Fruit fly (Drosophila melanogaster) whole organism, embryonic: Measurements from ENCODE around the gene Adat1.

Experiments used
- Adf1 ChIP-seq: fragments of 200-800 bp; sonication (Bioruptor generic); IDR thresholded peaks from 2 replicates; pipeline ENCODE4 v1.3.6; 2022; ENCODE audit warnings: missing biosample characterization, missing genetic modification characterization
- Atf-2 ChIP-seq: fragments of 200-800 bp; sonication (Bioruptor generic); optimal IDR thresholded peaks from 2 replicates; lab custom pipeline; 2016; ENCODE audit warnings: missing biosample characterization, missing genetic modification characterization
- Bgb ChIP-seq: fragments of 200-800 bp; sonication (Bioruptor generic); IDR thresholded peaks from 2 replicates; pipeline ENCODE4 v1.3.6; 2022; ENCODE audit warnings: missing biosample characterization, missing genetic modification characterization; ENCODE audit not compliant: partially characterized antibody
- CG10147 ChIP-seq: fragments of 200-800 bp; sonication (Bioruptor generic); optimal IDR thresholded peaks from 2 replicates; lab custom pipeline; 2019; ENCODE audit warnings: missing biosample characterization, mild to moderate bottlenecking, missing genetic modification characterization, moderate library complexity
- CG10267 ChIP-seq: fragments of 200-800 bp; sonication (Bioruptor generic); optimal IDR thresholded peaks from 2 replicates; lab custom pipeline; 2018; ENCODE audit warnings: missing biosample characterization, mild to moderate bottlenecking, missing genetic modification characterization, moderate library complexity
- CG10431 ChIP-seq: fragments of 200-800 bp; sonication (Bioruptor generic); optimal IDR thresholded peaks from 3 replicates; lab custom pipeline; 2018; ENCODE audit warnings: missing biosample characterization, mild to moderate bottlenecking, missing genetic modification characterization
- CG11085 ChIP-seq: fragments of 200-800 bp; sonication (Bioruptor generic); IDR thresholded peaks from 2 replicates; pipeline ENCODE4 v1.3.6; 2022; ENCODE audit warnings: missing biosample characterization, missing genetic modification characterization
- CG14014 ChIP-seq: fragments of 200-800 bp; sonication (Bioruptor generic); IDR thresholded peaks from 2 replicates; pipeline ENCODE4 v1.3.6; 2022; ENCODE audit warnings: missing biosample characterization, missing genetic modification characterization
- CG14441 ChIP-seq: fragments of 200-800 bp; sonication (Bioruptor generic); IDR thresholded peaks from 2 replicates; pipeline ENCODE4 v1.3.6; 2022; ENCODE audit warnings: missing biosample characterization, missing genetic modification characterization
- CG15601 ChIP-seq: fragments of 200-800 bp; sonication (Bioruptor generic); optimal IDR thresholded peaks from 3 replicates; lab custom pipeline; 2019; ENCODE audit warnings: missing biosample characterization, mild to moderate bottlenecking, missing genetic modification characterization, moderate library complexity
- CG18011 ChIP-seq: fragments of 200-800 bp; sonication (Bioruptor generic); optimal IDR thresholded peaks from 2 replicates; lab custom pipeline; 2017; ENCODE audit warnings: missing biosample characterization, missing genetic modification characterization, mild to moderate bottlenecking, moderate library complexity, missing genotype
- CG30403 ChIP-seq: fragments of 200-800 bp; sonication (Bioruptor generic); optimal IDR thresholded peaks from 3 replicates; lab custom pipeline; 2016; ENCODE audit warnings: missing biosample characterization, missing genetic modification characterization
- CG31365 ChIP-seq: fragments of 200-800 bp; sonication (Bioruptor generic); optimal IDR thresholded peaks from 2 replicates; lab custom pipeline; 2018; ENCODE audit warnings: missing biosample characterization, mild to moderate bottlenecking, missing genetic modification characterization
- CG34224 ChIP-seq: fragments of 200-800 bp; sonication (Bioruptor generic); IDR thresholded peaks from 3 replicates; pipeline ENCODE4 v1.3.6; 2022; ENCODE audit warnings: missing biosample characterization, missing genetic modification characterization; ENCODE audit not compliant: partially characterized antibody
- CG34376 ChIP-seq: fragments of 200-800 bp; sonication (Bioruptor generic); optimal IDR thresholded peaks from 2 replicates; lab custom pipeline; 2018; ENCODE audit warnings: missing biosample characterization, mild to moderate bottlenecking, missing genetic modification characterization
- CG4820 ChIP-seq: fragments of 200-800 bp; sonication (Bioruptor generic); optimal IDR thresholded peaks from 3 replicates; lab custom pipeline; 2016; ENCODE audit warnings: missing biosample characterization, missing genetic modification characterization
- CG5245 ChIP-seq: fragments of 200-800 bp; sonication (Bioruptor generic); optimal IDR thresholded peaks from 3 replicates; lab custom pipeline; 2016; ENCODE audit warnings: missing biosample characterization, missing genetic modification characterization
- CG6683 ChIP-seq: fragments of 200-800 bp; sonication (Bioruptor generic); optimal IDR thresholded peaks from 2 replicates; lab custom pipeline; 2017; ENCODE audit warnings: missing biosample characterization, mild to moderate bottlenecking, missing genetic modification characterization, missing genetic modification reagents
- CG6765 ChIP-seq: fragments of 200-800 bp; sonication (Bioruptor generic); optimal IDR thresholded peaks from 3 replicates; lab custom pipeline; 2017; ENCODE audit warnings: missing biosample characterization, mild to moderate bottlenecking, missing genetic modification characterization
- CG6854 ChIP-seq: fragments of 200-800 bp; sonication (Bioruptor generic); optimal IDR thresholded peaks from 3 replicates; lab custom pipeline; 2017; ENCODE audit warnings: missing biosample characterization, mild to moderate bottlenecking, missing genetic modification characterization
- CG7786 ChIP-seq: fragments of 200-800 bp; sonication (Bioruptor generic); optimal IDR thresholded peaks from 2 replicates; lab custom pipeline; 2016; ENCODE audit warnings: missing biosample characterization, missing genetic modification characterization
- CG9797 ChIP-seq: fragments of 200-800 bp; sonication (Bioruptor generic); optimal IDR thresholded peaks from 3 replicates; lab custom pipeline; 2018; ENCODE audit warnings: missing biosample characterization, mild to moderate bottlenecking, missing genetic modification characterization
- CHES-1-like ChIP-seq: fragments of 200-800 bp; sonication (Bioruptor generic); optimal IDR thresholded peaks from 2 replicates; lab custom pipeline; 2016; ENCODE audit warnings: missing biosample characterization, missing genetic modification characterization
- Camta ChIP-seq: fragments of 200-800 bp; sonication (Bioruptor generic); optimal IDR thresholded peaks from 2 replicates; lab custom pipeline; 2016; ENCODE audit warnings: missing biosample characterization, missing genetic modification characterization
- Hsf ChIP-seq: fragments of 200-800 bp; sonication (Bioruptor generic); optimal IDR thresholded peaks from 3 replicates; lab custom pipeline; 2016; ENCODE audit warnings: missing biosample characterization, missing genetic modification characterization
- Med ChIP-seq: fragments of 200-800 bp; sonication (Bioruptor generic); peaks from one replicate; lab custom pipeline; 2016; ENCODE audit warnings: missing biosample characterization, missing genetic modification characterization, mild to moderate bottlenecking, inconsistent platforms, moderate library complexity
- Mrtf ChIP-seq: fragments of 200-800 bp; sonication (Bioruptor generic); IDR thresholded peaks from 3 replicates; pipeline ENCODE4 v1.3.6; 2022; ENCODE audit warnings: missing biosample characterization, missing genetic modification characterization
- ab ChIP-seq: fragments of 200-800 bp; sonication (Bioruptor generic); optimal IDR thresholded peaks from 2 replicates; lab custom pipeline; 2016; ENCODE audit warnings: missing biosample characterization, missing genetic modification characterization
- chm ChIP-seq: fragments of 200-800 bp; sonication (Bioruptor generic); IDR thresholded peaks from 2 replicates; pipeline ENCODE4 v1.3.6; 2022; ENCODE audit warnings: missing biosample characterization, missing genetic modification characterization
- dysf ChIP-seq: fragments of 200-800 bp; sonication (Bioruptor generic); IDR thresholded peaks from 3 replicates; pipeline ENCODE4 v1.3.6; 2022; ENCODE audit warnings: missing biosample characterization, missing genetic modification characterization
- esg ChIP-seq: fragments of 200-800 bp; sonication (Bioruptor generic); conservative IDR thresholded peaks from 2 replicates; pipeline ENCODE4 v1.3.6; 2022; ENCODE audit warnings: missing biosample characterization, missing genetic modification characterization
- exex ChIP-seq: fragments of 200-800 bp; sonication (Bioruptor generic); optimal IDR thresholded peaks from 4 replicates; lab custom pipeline; 2018; ENCODE audit warnings: missing biosample characterization, mild to moderate bottlenecking, missing genetic modification characterization, moderate library complexity
- gcm2 ChIP-seq: fragments of 200-800 bp; sonication (Bioruptor generic); optimal IDR thresholded peaks from 2 replicates; lab custom pipeline; 2016; ENCODE audit warnings: missing biosample characterization, missing genetic modification characterization
- grau ChIP-seq: fragments of 200-800 bp; optimal IDR thresholded peaks from 3 replicates; lab custom pipeline; 2019; ENCODE audit warnings: missing biosample characterization, mild to moderate bottlenecking, missing genetic modification characterization, moderate library complexity
- grn ChIP-seq: fragments of 200-800 bp; sonication (Bioruptor generic); optimal IDR thresholded peaks from 3 replicates; lab custom pipeline; 2017; ENCODE audit warnings: missing biosample characterization, missing genetic modification characterization
- ken ChIP-seq: fragments of 200-800 bp; sonication (Bioruptor generic); IDR thresholded peaks from 3 replicates; pipeline ENCODE4 v1.3.6; 2022; ENCODE audit warnings: missing biosample characterization, missing genetic modification characterization
- kni ChIP-seq: fragments of 200-800 bp; sonication (Bioruptor generic); optimal IDR thresholded peaks from 3 replicates; lab custom pipeline; 2017; ENCODE audit warnings: mild to moderate bottlenecking, missing biosample characterization, missing genetic modification reagents, missing genetic modification characterization
- nmo ChIP-seq: fragments of 200-800 bp; sonication (Bioruptor generic); optimal IDR thresholded peaks from 2 replicates; lab custom pipeline; 2018; ENCODE audit warnings: missing biosample characterization, mild to moderate bottlenecking, missing genetic modification characterization, moderate library complexity
- p53 ChIP-seq: fragments of 200-800 bp; sonication (Bioruptor generic); optimal IDR thresholded peaks from 2 replicates; lab custom pipeline; 2016; ENCODE audit warnings: missing biosample characterization, missing genetic modification characterization
- pita ChIP-seq: fragments of 200-800 bp; sonication (Bioruptor generic); optimal IDR thresholded peaks from 2 replicates; lab custom pipeline; 2017; ENCODE audit warnings: missing biosample characterization, mild to moderate bottlenecking, missing genetic modification characterization
- psq ChIP-seq: fragments of 200-800 bp; sonication (Bioruptor generic); optimal IDR thresholded peaks from 2 replicates; lab custom pipeline; 2017; ENCODE audit warnings: missing biosample characterization, missing genetic modification characterization
- repo ChIP-seq: fragments of 200-800 bp; sonication (Bioruptor generic); optimal IDR thresholded peaks from 2 replicates; lab custom pipeline; 2016; ENCODE audit warnings: missing biosample characterization, missing genetic modification characterization
- ro ChIP-seq: fragments of 200-800 bp; sonication (Bioruptor generic); IDR thresholded peaks from 2 replicates; pipeline ENCODE4 v1.3.6; 2022; ENCODE audit warnings: missing biosample characterization, missing genetic modification characterization
- schlank ChIP-seq: fragments of 200-800 bp; sonication (Bioruptor generic); optimal IDR thresholded peaks from 2 replicates; lab custom pipeline; 2018; ENCODE audit warnings: missing biosample characterization, mild to moderate bottlenecking, missing genetic modification characterization
- sisA ChIP-seq: fragments of 200-800 bp; sonication (Bioruptor generic); IDR thresholded peaks from 2 replicates; pipeline ENCODE4 v1.3.6; 2022; ENCODE audit warnings: missing biosample characterization, missing genetic modification characterization
- slbo ChIP-seq: fragments of 200-800 bp; sonication (Bioruptor generic); IDR thresholded peaks from 2 replicates; pipeline ENCODE4 v1.3.6; 2022; ENCODE audit warnings: missing biosample characterization, missing genetic modification characterization
- sqz ChIP-seq: fragments of 200-800 bp; sonication (Bioruptor generic); optimal IDR thresholded peaks from 3 replicates; lab custom pipeline; 2018; ENCODE audit warnings: missing biosample characterization, mild to moderate bottlenecking, missing genetic modification characterization
- sr ChIP-seq: fragments of 200-800 bp; sonication (Bioruptor generic); IDR thresholded peaks from 3 replicates; pipeline ENCODE4 v1.3.6; 2022; ENCODE audit warnings: missing biosample characterization, missing genetic modification characterization
- tio ChIP-seq: fragments of 200-800 bp; sonication (Bioruptor generic); optimal IDR thresholded peaks from 2 replicates; lab custom pipeline; 2017; ENCODE audit warnings: missing biosample characterization, missing genetic modification characterization, inconsistent platforms
- unc-4 ChIP-seq: fragments of 200-800 bp; sonication (Bioruptor generic); IDR thresholded peaks from 2 replicates; pipeline ENCODE4 v1.3.6; 2022; ENCODE audit warnings: missing biosample characterization, missing genetic modification characterization; ENCODE audit not compliant: partially characterized antibody
- vfl ChIP-seq: fragments of 200-800 bp; sonication (Bioruptor generic); optimal IDR thresholded peaks from 2 replicates; lab custom pipeline; 2016; ENCODE audit warnings: missing biosample characterization, missing genetic modification characterization
- yki ChIP-seq: fragments of >200 bp; optimal IDR thresholded peaks from 3 replicates; lab custom pipeline; 2018

The Adat1 gene

dm6 chr2L:13778648-13779047 lies 32.6 kb downstream of the Adat1 start (continued):
- peak; percentile 23 for TF ChIP-seq repo (GFP tag; lab: Kevin White, UChicago)
- TF ChIP-seq CG6854, result no peak
- TF ChIP-seq Bgb (GFP tag; lab: Robert Waterston, UW), result no peak
- peak; percentile 89 for TF ChIP-seq Med (GFP tag; lab: Kevin White, UChicago)
- TF ChIP-seq CG15601 (tag; lab: Kevin White, UChicago), result peak; percentile 33
- peak; percentile 19 for TF ChIP-seq CG5245 (GFP tag; lab: Kevin White, UChicago)
- no peak for TF ChIP-seq psq (GFP tag; lab: Kevin White, UChicago)
- no peak for TF ChIP-seq yki (lab: Kevin White, UChicago)
- peak; percentile 30 for TF ChIP-seq CG10431 (GFP tag; lab: Kevin White, UChicago)
- TF ChIP-seq CG34224, result no peak
- TF ChIP-seq CG31365 (tag; lab: Kevin White, UChicago), result no peak
- no peak for TF ChIP-seq Adf1 (GFP tag; lab: Robert Waterston, UW)
- no peak for TF ChIP-seq kni (GFP tag; lab: Kevin White, UChicago)
- TF ChIP-seq CG6683 (GFP tag; lab: Kevin White, UChicago), result no peak
- 0 out of 3 replicates have a peak, but pooled peaks have one; percentile 34 for TF ChIP-seq Mrtf (GFP tag; lab: Robert Waterston, UW)
- no peak for TF ChIP-seq unc-4 (GFP tag; lab: Robert Waterston, UW)
- peak; percentile 69 for TF ChIP-seq CG4820 (GFP tag; lab: Kevin White, UChicago)
- TF ChIP-seq gcm2 (GFP tag; lab: Kevin White, UChicago), result no peak
- TF ChIP-seq CG10147 (GFP tag; lab: Kevin White, UChicago), result peak; percentile 50
- TF ChIP-seq CG10267 (tag; lab: Kevin White, UChicago), result peak; percentile 47
- TF ChIP-seq CG7786, result peak; percentile 6
- no peak for TF ChIP-seq exex (tag; lab: Kevin White, UChicago)
- no peak for TF ChIP-seq CG18011 (GFP tag; lab: Kevin White, UChicago)
- TF ChIP-seq sisA (GFP tag; lab: Robert Waterston, UW), result peak; percentile 59
- TF ChIP-seq CG11085 (GFP tag; lab: Robert Waterston, UW), result no peak
- peak; percentile 58 for TF ChIP-seq Hsf (GFP tag; lab: Kevin White, UChicago)
- no peak for TF ChIP-seq CG9797 (GFP tag; lab: Kevin White, UChicago)
- TF ChIP-seq grn (GFP tag; lab: Kevin White, UChicago), result no peak
- TF ChIP-seq CG30403 (GFP tag; lab: Kevin White, UChicago), result peak; percentile 76
- TF ChIP-seq vfl (GFP tag; lab: Kevin White, UChicago), result no peak
- peak; percentile 20; the same call in 1 of the 2 replicates for TF ChIP-seq CG14441 (GFP tag; lab: Robert Waterston, UW)
- TF ChIP-seq sr (GFP tag; lab: Robert Waterston, UW), result no peak
- TF ChIP-seq pita, result no peak
- TF ChIP-seq dysf (GFP tag; lab: Robert Waterston, UW), result peak; percentile 74
- TF ChIP-seq nmo (GFP tag; lab: Kevin White, UChicago), result peak; percentile 84
- no peak for TF ChIP-seq chm (GFP tag; lab: Robert Waterston, UW)
- peak; percentile 38 for TF ChIP-seq Atf-2
- TF ChIP-seq Camta (GFP tag; lab: Kevin White, UChicago), result peak; percentile 17
- TF ChIP-seq schlank (tag; lab: Kevin White, UChicago), result no peak
- TF ChIP-seq CG6765 (GFP tag; lab: Kevin White, UChicago), result no peak
- TF ChIP-seq sqz (GFP tag; lab: Kevin White, UChicago), result no peak
- no peak for TF ChIP-seq p53 (GFP tag; lab: Kevin White, UChicago)
- TF ChIP-seq grau, result peak; percentile 80
- TF ChIP-seq slbo, result peak; percentile 73
- TF ChIP-seq ken (GFP tag; lab: Robert Waterston, UW), result peak; percentile 20; the same call in 1 of the 3 replicates
- TF ChIP-seq tio (GFP tag; lab: Kevin White, UChicago), result peak; percentile 56
- peak; percentile 50 for TF ChIP-seq esg (GFP tag; lab: Robert Waterston, UW)
- peak; percentile 59 for TF ChIP-seq CG14014
- TF ChIP-seq ab, result no peak
- TF ChIP-seq CG34376 (GFP tag; lab: Kevin White, UChicago), result no peak
- TF ChIP-seq ro, result no peak
- peak; percentile 39 for TF ChIP-seq CHES-1-like (GFP tag; lab: Kevin White, UChicago)
